Worm (Caenorhabditis elegans): ENCODE results near the gene nhr-196.
"Not testable (repeated sequence)": the region's sequence is repeated elsewhere in the genome, so short reads cannot be mapped to it uniquely, and the experiment has no call there.

nhr-196 gene

DNA sequence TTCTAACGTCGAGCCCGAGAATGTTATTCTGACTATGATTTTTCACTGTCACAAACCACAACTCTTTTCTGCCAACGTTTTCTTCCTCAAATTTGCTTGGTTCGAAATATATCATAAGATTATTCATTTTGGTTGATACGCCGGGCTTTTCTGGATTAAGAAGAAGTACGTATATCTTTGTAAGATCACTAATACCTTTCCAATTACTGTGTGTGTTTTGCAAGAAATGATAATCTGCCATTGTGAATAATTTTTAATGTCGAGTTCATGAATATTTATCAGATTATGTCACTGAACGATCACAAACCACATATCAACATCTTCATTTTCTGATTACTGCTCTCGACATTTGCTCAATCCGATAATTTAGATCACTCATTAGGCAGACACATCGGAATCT lies at the start of gene nhr-196:
Gene nhr-196, plus strand, starts transcription at position 118 of the 400 bp plus-strand sequence.
- no peak for TF ChIP-seq elt-2 (tag; optimal IDR thresholded peaks at IDR 0.05)
- no peak for TF ChIP-seq dve-1 (tag; optimal IDR thresholded peaks at IDR 0.05)

DNA sequence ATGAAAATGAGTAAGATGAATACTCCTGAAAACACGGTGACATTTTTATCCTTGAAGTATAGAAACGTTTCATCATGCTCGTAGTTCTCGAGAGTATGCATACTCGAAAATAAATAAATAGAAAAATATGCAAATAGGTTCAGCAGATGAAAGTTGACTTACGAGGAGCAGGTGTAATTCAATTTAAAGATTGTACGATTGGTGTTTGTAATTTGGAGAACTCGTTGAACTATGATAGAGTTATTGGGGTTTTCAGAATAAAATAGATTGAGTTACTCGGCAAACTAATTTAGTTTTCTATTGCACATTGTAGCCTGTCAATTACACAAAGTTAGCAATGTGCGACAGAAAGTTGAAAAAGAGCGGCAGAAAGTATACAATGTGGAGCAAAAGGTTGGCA lies 46.7 kb upstream of the nhr-196 start, which contains the start of gene srz-44:
Gene srz-44, minus strand, starts transcription at position 101 of the 400 bp plus-strand sequence.
- TF ChIP-seq zip-5 (tag; optimal IDR thresholded peaks at IDR 0.05) (no peak), madf-2 (tag; optimal IDR thresholded peaks at IDR 0.05) (no peak), tbx-2 (tag; optimal IDR thresholded peaks at IDR 0.05) (no peak), ama-1 (optimal IDR thresholded peaks at IDR 0.05) (no peak)

- TF ChIP-seq hlh-6 (tag; optimal IDR thresholded peaks at IDR 0.05); hlh-13 (GFP tag; optimal IDR thresholded peaks at IDR 0.05); T23F11.4 (GFP tag; optimal IDR thresholded peaks at IDR 0.05): not testable (repeated sequence)
Measured at ce11 chrV:15643192-15643591, 42.3 kb upstream of the nhr-196 start, which contains the start of gene C55A1.4. C55A1.4 (minus strand) TSS chrV:15643292.

- TF ChIP-seq hlh-6 (tag; optimal IDR thresholded peaks at IDR 0.05) (no peak), fkh-6 (tag; optimal IDR thresholded peaks at IDR 0.05) (no peak), pqm-1 (tag; optimal IDR thresholded peaks at IDR 0.05) (no peak), ceh-14 (tag; optimal IDR thresholded peaks at IDR 0.05) (no peak), ceh-18 (tag; optimal IDR thresholded peaks at IDR 0.05) (no peak), sdc-2 (tag; optimal IDR thresholded peaks at IDR 0.05) (no peak)
Measured at ce11 chrV:15644575-15644974, 40.9 kb upstream of the nhr-196 start, which contains the start of gene str-23. str-23 (plus strand) TSS chrV:15644875.

ce11 chrV:15647536-15648085 lies 37.9 kb upstream of the nhr-196 start, which contains the start of the genes C55A1.7 and C55A1.6:
C55A1.7 (minus strand) TSS chrV:15647636.
C55A1.6 (plus strand) TSS chrV:15648035.
- not testable (repeated sequence) for TF ChIP-seq ahr-1, fax-1, K02D7.2 (tag; optimal IDR thresholded peaks at IDR 0.05)

DNA sequence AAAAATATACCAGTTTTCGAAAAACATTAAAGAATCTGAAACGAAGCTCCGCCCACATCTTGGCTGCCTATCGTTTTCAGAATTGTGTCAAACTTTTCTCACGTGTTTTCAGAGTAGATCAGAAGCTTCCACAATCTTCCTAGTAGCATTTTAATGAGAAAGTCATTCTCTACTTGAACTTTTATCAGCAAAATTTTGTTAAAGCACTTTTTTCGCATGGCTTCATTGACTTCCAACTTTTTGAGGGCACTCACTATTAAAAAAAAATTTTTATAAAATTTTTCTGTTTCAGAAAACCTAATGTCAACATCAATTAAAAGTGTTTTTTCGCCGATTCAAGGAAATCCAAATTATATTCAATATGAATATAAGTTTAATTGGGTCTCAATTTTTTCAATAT lies 35.3 kb upstream of the nhr-196 start, which contains the start of gene sru-42:
Gene sru-42, plus strand, starts transcription at position 301 of the 400 bp plus-strand sequence.
- TF ChIP-seq sox-4 (tag; optimal IDR thresholded peaks at IDR 0.05) (no peak), pat-9 (tag; optimal IDR thresholded peaks at IDR 0.05) (no peak), unc-86 (tag; optimal IDR thresholded peaks at IDR 0.05) (no peak), dmd-4 (tag; optimal IDR thresholded peaks at IDR 0.05; ENCODE audit: borderline replicate concordance) (no peak), ceh-34 (tag; optimal IDR thresholded peaks at IDR 0.05) (no peak), mec-3 (tag; optimal IDR thresholded peaks at IDR 0.05; ENCODE audit: borderline replicate concordance) (no peak), sdc-2 (tag; optimal IDR thresholded peaks at IDR 0.05) (no peak), unc-55 (GFP tag; optimal IDR thresholded peaks at IDR 0.05) (no peak), ztf-16 (tag; optimal IDR thresholded peaks at IDR 0.05) (no peak), ahr-1 (tag; optimal IDR thresholded peaks at IDR 0.05) (no peak), fkh-10 (GFP tag; optimal IDR thresholded peaks at IDR 0.05) (no peak), ceh-48 (tag; optimal IDR thresholded peaks at IDR 0.05) (no peak), ets-4 (tag; optimal IDR thresholded peaks at IDR 0.05) (no peak), ceh-31 (tag; optimal IDR thresholded peaks at IDR 0.05) (no peak), ceh-9 (tag; optimal IDR thresholded peaks at IDR 0.05) (no peak), unc-42 (tag; optimal IDR thresholded peaks at IDR 0.05) (no peak), pros-1 (tag; optimal IDR thresholded peaks at IDR 0.05) (no peak), eyg-1 (tag; optimal IDR thresholded peaks at IDR 0.05) (no peak)
